Fruit fly (Drosophila melanogaster) whole organism, embryonic: ENCODE data around the gene RpS7.
A peak's percentile ranks its signal among the peaks of the same experiment; 100 is the strongest.

Source experiments
- Atf-2 ChIP-seq: fragments of 200-800 bp; sonication (Bioruptor generic); optimal IDR thresholded peaks from 2 replicates; lab custom pipeline; 2016; ENCODE audit warnings: missing biosample characterization, missing genetic modification characterization
- Atf6 ChIP-seq: fragments of 200-800 bp; sonication (Bioruptor generic); IDR thresholded peaks from 2 replicates; pipeline ENCODE4 v1.3.6; 2022; ENCODE audit warnings: missing biosample characterization, missing genetic modification characterization
- B-H2 ChIP-seq: fragments of 200-800 bp; sonication (Bioruptor generic); optimal IDR thresholded peaks from 2 replicates; lab custom pipeline; 2018; ENCODE audit warnings: missing biosample characterization, mild to moderate bottlenecking, missing genetic modification characterization
- CG11085 ChIP-seq: fragments of 200-800 bp; sonication (Bioruptor generic); IDR thresholded peaks from 2 replicates; pipeline ENCODE4 v1.3.6; 2022; ENCODE audit warnings: missing biosample characterization, missing genetic modification characterization
- CG12104 ChIP-seq: fragments of 200-800 bp; sonication (Bioruptor generic); optimal IDR thresholded peaks from 3 replicates; lab custom pipeline; 2016; ENCODE audit warnings: missing biosample characterization, missing genetic modification characterization
- CG12659 ChIP-seq: fragments of 200-800 bp; sonication (Bioruptor generic); optimal IDR thresholded peaks from 3 replicates; lab custom pipeline; 2017; ENCODE audit warnings: mild to moderate bottlenecking, missing biosample characterization, missing genetic modification reagents, missing genetic modification characterization
- CG13424 ChIP-seq: fragments of 200-800 bp; sonication (Bioruptor generic); optimal IDR thresholded peaks from 2 replicates; lab custom pipeline; 2019; ENCODE audit warnings: missing biosample characterization, mild to moderate bottlenecking, missing genetic modification characterization, moderate library complexity
- CG15269 ChIP-seq: fragments of 200-800 bp; sonication (Bioruptor generic); optimal IDR thresholded peaks from 2 replicates; lab custom pipeline; 2018; ENCODE audit warnings: missing biosample characterization, mild to moderate bottlenecking, missing genetic modification characterization, moderate library complexity
- CG15601 ChIP-seq: fragments of 200-800 bp; sonication (Bioruptor generic); optimal IDR thresholded peaks from 3 replicates; lab custom pipeline; 2019; ENCODE audit warnings: missing biosample characterization, mild to moderate bottlenecking, missing genetic modification characterization, moderate library complexity
- CG1602 ChIP-seq: fragments of 200-800 bp; sonication (Bioruptor generic); optimal IDR thresholded peaks from 3 replicates; lab custom pipeline; 2016; ENCODE audit warnings: missing biosample characterization, missing genetic modification characterization
- CG16815 ChIP-seq: fragments of 200-800 bp; sonication (Bioruptor generic); optimal IDR thresholded peaks from 3 replicates; lab custom pipeline; 2017; ENCODE audit warnings: missing biosample characterization, mild to moderate bottlenecking, missing genetic modification characterization
- CG16863 ChIP-seq: fragments of 200-800 bp; sonication (Bioruptor generic); optimal IDR thresholded peaks from 3 replicates; lab custom pipeline; 2016; ENCODE audit warnings: missing biosample characterization, missing genetic modification characterization
- CG17385 ChIP-seq: fragments of 200-800 bp; sonication (Bioruptor generic); optimal IDR thresholded peaks from 3 replicates; lab custom pipeline; 2018; ENCODE audit warnings: missing biosample characterization, mild to moderate bottlenecking, missing genetic modification characterization
- CG33557 ChIP-seq: fragments of 200-800 bp; sonication (Bioruptor generic); optimal IDR thresholded peaks from 2 replicates; lab custom pipeline; 2019; ENCODE audit warnings: missing biosample characterization, mild to moderate bottlenecking, missing genetic modification characterization, moderate library complexity
- CG6765 ChIP-seq: fragments of 200-800 bp; sonication (Bioruptor generic); optimal IDR thresholded peaks from 3 replicates; lab custom pipeline; 2017; ENCODE audit warnings: missing biosample characterization, mild to moderate bottlenecking, missing genetic modification characterization
- CG6854 ChIP-seq: fragments of 200-800 bp; sonication (Bioruptor generic); optimal IDR thresholded peaks from 3 replicates; lab custom pipeline; 2017; ENCODE audit warnings: missing biosample characterization, mild to moderate bottlenecking, missing genetic modification characterization
- CG7786 ChIP-seq: fragments of 200-800 bp; sonication (Bioruptor generic); optimal IDR thresholded peaks from 2 replicates; lab custom pipeline; 2016; ENCODE audit warnings: missing biosample characterization, missing genetic modification characterization
- CG9932 ChIP-seq: fragments of 200-800 bp; sonication (Bioruptor generic); IDR thresholded peaks from 2 replicates; pipeline ENCODE4 v1.3.6; 2022; ENCODE audit warnings: missing biosample characterization, missing genetic modification characterization
- E2f1 ChIP-seq: fragments of 200-800 bp; sonication (Bioruptor generic); IDR thresholded peaks from 2 replicates; pipeline ENCODE4 v1.3.6; 2022; ENCODE audit warnings: missing biosample characterization, missing genetic modification characterization
- Eip74EF ChIP-seq, 2 experiments: fragments of 200-800 bp in 1 of 2; fragments of >200 bp in 1 of 2; sonication (Bioruptor generic) in 1 of 2; optimal IDR thresholded peaks; 2 replicates each; lab custom pipeline; 2017 to 2019; ENCODE audit warnings: missing biosample characterization in 2 of 2, missing genetic modification characterization in 2 of 2, mild to moderate bottlenecking in 1 of 2, moderate library complexity in 1 of 2
- Ets65A ChIP-seq: fragments of 200-800 bp; sonication (Bioruptor generic); peaks from one replicate; lab custom pipeline; 2016; ENCODE audit warnings: missing biosample characterization, missing genetic modification characterization
- Ets97D ChIP-seq: fragments of 200-800 bp; sonication (Bioruptor generic); optimal IDR thresholded peaks from 3 replicates; lab custom pipeline; 2016; ENCODE audit warnings: missing biosample characterization, missing genetic modification characterization
- HHEX ChIP-seq: fragments of 200-800 bp; sonication (Bioruptor generic); optimal IDR thresholded peaks from 3 replicates; lab custom pipeline; 2017; ENCODE audit warnings: missing biosample characterization, mild to moderate bottlenecking, missing genetic modification characterization, missing genetic modification reagents
- Med ChIP-seq: fragments of 200-800 bp; sonication (Bioruptor generic); peaks from one replicate; lab custom pipeline; 2016; ENCODE audit warnings: missing biosample characterization, missing genetic modification characterization, mild to moderate bottlenecking, inconsistent platforms, moderate library complexity
- Mes4 ChIP-seq: fragments of 200-800 bp; sonication (Bioruptor generic); optimal IDR thresholded peaks from 2 replicates; lab custom pipeline; 2016; ENCODE audit warnings: missing biosample characterization, missing genetic modification characterization
- Rfx ChIP-seq: fragments of 200-800 bp; sonication (Bioruptor generic); IDR thresholded peaks from 2 replicates; pipeline ENCODE4 v1.3.6; 2022; ENCODE audit warnings: missing biosample characterization, missing genetic modification characterization
- Sry-δ ChIP-seq: fragments of 200-800 bp; sonication (Bioruptor generic); optimal IDR thresholded peaks from 2 replicates; lab custom pipeline; 2016; ENCODE audit warnings: missing biosample characterization, missing genetic modification characterization
- Usf ChIP-seq: fragments of 200-800 bp; sonication (Bioruptor generic); optimal IDR thresholded peaks from 2 replicates; lab custom pipeline; 2017; ENCODE audit warnings: missing genotype, missing biosample characterization, missing genetic modification characterization
- Xrp1 ChIP-seq: fragments of 200-800 bp; sonication (Bioruptor generic); IDR thresholded peaks from 2 replicates; pipeline ENCODE4 v1.3.6; 2022; ENCODE audit warnings: missing biosample characterization, missing genetic modification characterization
- abd-A ChIP-seq: fragments of 200-800 bp; sonication (Bioruptor generic); optimal IDR thresholded peaks from 3 replicates; lab custom pipeline; 2019; ENCODE audit warnings: missing biosample characterization, mild to moderate bottlenecking, missing genetic modification characterization, moderate library complexity
- bab2 ChIP-seq: fragments of 200-800 bp; sonication (Bioruptor generic); optimal IDR thresholded peaks from 2 replicates; lab custom pipeline; 2016; ENCODE audit warnings: missing biosample characterization, missing genetic modification characterization
- chif ChIP-seq, 2 experiments: fragments of 200-800 bp; sonication (Bioruptor generic); optimal IDR thresholded peaks; 3 replicates each; lab custom pipeline; 2016; ENCODE audit warnings: missing biosample characterization in 2 of 2, missing genetic modification characterization in 2 of 2
- chn ChIP-seq: fragments of 200-800 bp; sonication (Bioruptor generic); optimal IDR thresholded peaks from 2 replicates; lab custom pipeline; 2016; ENCODE audit warnings: missing biosample characterization, missing genetic modification characterization
- ci ChIP-seq: fragments of 200-800 bp; sonication (Bioruptor generic); IDR thresholded peaks from 3 replicates; pipeline ENCODE4 v1.3.6; 2022; ENCODE audit warnings: missing biosample characterization, missing genetic modification characterization
- corto ChIP-seq: fragments of 200-800 bp; sonication (Bioruptor generic); optimal IDR thresholded peaks from 2 replicates; lab custom pipeline; 2016; ENCODE audit warnings: missing biosample characterization, mild to moderate bottlenecking, missing genetic modification characterization, moderate library complexity
- eyg ChIP-seq: fragments of 200-800 bp; sonication (Bioruptor generic); optimal IDR thresholded peaks from 3 replicates; lab custom pipeline; 2016; ENCODE audit warnings: missing biosample characterization, missing genetic modification characterization
- fu2 ChIP-seq: fragments of 200-800 bp; sonication (Bioruptor generic); optimal IDR thresholded peaks from 2 replicates; lab custom pipeline; 2016; ENCODE audit warnings: missing biosample characterization, missing genetic modification characterization
- grau ChIP-seq: fragments of 200-800 bp; optimal IDR thresholded peaks from 3 replicates; lab custom pipeline; 2019; ENCODE audit warnings: missing biosample characterization, mild to moderate bottlenecking, missing genetic modification characterization, moderate library complexity
- jumu ChIP-seq: fragments of 200-800 bp; sonication (Bioruptor generic); optimal IDR thresholded peaks from 3 replicates; lab custom pipeline; 2016; ENCODE audit warnings: missing biosample characterization, missing genetic modification characterization
- klu ChIP-seq: fragments of 200-800 bp; sonication (Bioruptor generic); IDR thresholded peaks from 2 replicates; pipeline ENCODE4 v1.3.6; 2022; ENCODE audit warnings: missing biosample characterization, missing genetic modification characterization
- lov ChIP-seq, 2 experiments: fragments of 200-800 bp in 1 of 2; fragments of >200 bp in 1 of 2; sonication (Bioruptor generic) in 1 of 2; IDR thresholded peaks in 1 of 2; optimal IDR thresholded peaks in 1 of 2; 2 replicates in 1 of 2; 3 replicates in 1 of 2; pipeline versions ENCODE4 v1.3.6 to Lab custom; 2017 to 2022; ENCODE audit warnings: missing biosample characterization in 1 of 2, missing genetic modification characterization in 1 of 2
- pros ChIP-seq: fragments of 200-800 bp; sonication (Bioruptor generic); optimal IDR thresholded peaks from 3 replicates; lab custom pipeline; 2019; ENCODE audit warnings: missing biosample characterization, mild to moderate bottlenecking, missing genetic modification characterization, moderate library complexity
- row ChIP-seq: fragments of 200-800 bp; sonication (Bioruptor generic); IDR thresholded peaks from 3 replicates; pipeline ENCODE4 v1.3.6; 2022; ENCODE audit warnings: missing biosample characterization, missing genetic modification characterization
- shn ChIP-seq: fragments of 200-800 bp; sonication (Bioruptor generic); optimal IDR thresholded peaks from 3 replicates; lab custom pipeline; 2016; ENCODE audit warnings: missing biosample characterization, missing genetic modification characterization
- sna ChIP-seq: fragments of 200-800 bp; sonication (Bioruptor generic); IDR thresholded peaks from 2 replicates; pipeline ENCODE4 v1.3.6; 2022; ENCODE audit warnings: missing biosample characterization, missing genetic modification characterization; ENCODE audit not compliant: partially characterized antibody
- ssp ChIP-seq: fragments of 200-800 bp; sonication (Bioruptor generic); IDR thresholded peaks from 2 replicates; pipeline ENCODE4 v1.3.6; 2022; ENCODE audit warnings: missing biosample characterization, missing genetic modification characterization
- stc ChIP-seq: fragments of 200-800 bp; sonication (Bioruptor generic); IDR thresholded peaks from 2 replicates; pipeline ENCODE4 v1.3.6; 2022; ENCODE audit warnings: missing biosample characterization, missing genetic modification characterization
- vnd ChIP-seq: fragments of 200-800 bp; sonication (Bioruptor generic); IDR thresholded peaks from 3 replicates; pipeline ENCODE4 v1.3.6; 2022; ENCODE audit warnings: missing biosample characterization, missing genetic modification characterization; ENCODE audit not compliant: partially characterized antibody
- zf30C ChIP-seq: fragments of 200-800 bp; sonication (Bioruptor generic); optimal IDR thresholded peaks from 3 replicates; lab custom pipeline; 2018; ENCODE audit warnings: missing biosample characterization, mild to moderate bottlenecking, missing genetic modification characterization

The RpS7 gene

dm6 chr3R:30193826-30194225 lies 15.0 kb downstream of the RpS7 start (continued):
- TF ChIP-seq ci (peak; percentile 48; the same call in 2 of the 3 replicates), Sry-δ (GFP tag; lab: Kevin White, UChicago) (no peak), HHEX (GFP tag; lab: Kevin White, UChicago) (peak; percentile 15), CG11085 (GFP tag; lab: Robert Waterston, UW) (no peak), CG17385 (GFP tag; lab: Kevin White, UChicago) (no peak), CG33557 (GFP tag; lab: Kevin White, UChicago) (no peak)

dm6 chr3R:30191462-30191874 lies 17.4 kb downstream of the RpS7 start:
- no peak for TF ChIP-seq stc (GFP tag; lab: Robert Waterston, UW)
- TF ChIP-seq Med = peak; percentile 92
- TF ChIP-seq Ets97D (GFP tag; lab: Kevin White, UChicago) = peak; percentile 21
- peak; percentile 29; the same call in 1 of the 2 replicates for TF ChIP-seq klu
- peak; percentile 64 for TF ChIP-seq CG7786 (GFP tag; lab: Kevin White, UChicago)
- peak; percentile 25 for TF ChIP-seq chn (GFP tag; lab: Kevin White, UChicago)
- peak; percentile 37 for TF ChIP-seq Atf-2 (GFP tag; lab: Kevin White, UChicago)
- peak; percentile 53 for TF ChIP-seq grau (tag; lab: Kevin White, UChicago)
- TF ChIP-seq Usf (GFP tag; lab: Kevin White, UChicago) = peak; percentile 7
- 0 out of 2 replicates have a peak, but pooled peaks have one; percentile 30 for TF ChIP-seq Rfx (GFP tag; lab: Robert Waterston, UW)
- TF ChIP-seq CG1602 (GFP tag; lab: Kevin White, UChicago) = peak; percentile 35
- peak; percentile 66 for TF ChIP-seq shn (GFP tag; lab: Kevin White, UChicago)
- TF ChIP-seq lov (optimal IDR thresholded peaks at IDR 0.05; lab: Kevin White, UChicago) = no peak
- TF ChIP-seq lov (GFP tag; IDR thresholded peaks at IDR 0.05; lab: Robert Waterston, UW) = no peak
- no peak for TF ChIP-seq Atf6 (GFP tag; lab: Robert Waterston, UW)
- TF ChIP-seq bab2 = peak; percentile 24
- peak; percentile 66 for TF ChIP-seq row (GFP tag; lab: Robert Waterston, UW)
- TF ChIP-seq E2f1 (GFP tag; lab: Robert Waterston, UW) = peak; percentile 16; the same call in 1 of the 2 replicates
- no peak for TF ChIP-seq corto (GFP tag; lab: Kevin White, UChicago)
- peak; percentile 3 for TF ChIP-seq CG12104 (GFP tag; lab: Kevin White, UChicago)
- no peak for TF ChIP-seq abd-A (tag; lab: Kevin White, UChicago)
- peak; percentile 97 for TF ChIP-seq Ets65A
- TF ChIP-seq ssp = 0 out of 2 replicates have a peak, but pooled peaks have one; percentile 30
- TF ChIP-seq Eip74EF (GFP tag; optimal IDR thresholded peaks at IDR 0.05; lab: Kevin White, UChicago) = peak in 1 of 2 experiments; percentile 22
- no peak for TF ChIP-seq Xrp1 (GFP tag; lab: Robert Waterston, UW)
- peak; percentile 26 for TF ChIP-seq CG15601 (tag; lab: Kevin White, UChicago)
- peak; percentile 32 for TF ChIP-seq eyg
- no peak for TF ChIP-seq B-H2 (GFP tag; lab: Kevin White, UChicago)
- TF ChIP-seq CG6854 (GFP tag; lab: Kevin White, UChicago) = no peak
- TF ChIP-seq vnd (GFP tag; lab: Robert Waterston, UW) = no peak
- 0 out of 2 replicates have a peak, but pooled peaks have one; percentile 1 for TF ChIP-seq CG9932 (GFP tag; lab: Robert Waterston, UW)
- TF ChIP-seq sna (GFP tag; lab: Robert Waterston, UW) = no peak
- TF ChIP-seq zf30C (GFP tag; lab: Kevin White, UChicago) = no peak
- TF ChIP-seq CG16863 = peak; percentile 61
- peak; percentile 50 for TF ChIP-seq Mes4 (GFP tag; lab: Kevin White, UChicago)
- TF ChIP-seq CG13424 (tag; lab: Kevin White, UChicago) = peak; percentile 45
- TF ChIP-seq CG12659 (GFP tag; lab: Kevin White, UChicago) = peak; percentile 56
- TF ChIP-seq fu2 (GFP tag; lab: Kevin White, UChicago) = peak; percentile 13
- TF ChIP-seq CG16815 (GFP tag; lab: Kevin White, UChicago) = peak; percentile 30
- TF ChIP-seq CG15269 (tag; lab: Kevin White, UChicago) = peak; percentile 63
- TF ChIP-seq CG6765 (GFP tag; lab: Kevin White, UChicago) = no peak
- TF ChIP-seq chif (GFP tag; optimal IDR thresholded peaks at IDR 0.05; lab: Kevin White, UChicago) = peak in 1 of 2 experiments; percentile 59
- no peak for TF ChIP-seq pros (GFP tag; lab: Kevin White, UChicago)
- TF ChIP-seq jumu (GFP tag; lab: Kevin White, UChicago) = peak; percentile 49
